Worm (Caenorhabditis elegans) whole organism, L2 larva: ENCODE measurements around the gene K07H8.11.

Experiments used
- Y55F3AM.14 ChIP-seq: fragments of 200-800 bp; sonication (Bioruptor generic); optimal IDR thresholded peaks from 2 replicates; lab custom pipeline; 2018; ENCODE audit warnings: mild to moderate bottlenecking, missing genetic modification characterization, missing compliant biosample characterization
- alr-1 ChIP-seq: fragments of 150-350 bp; optimal IDR thresholded peaks from 2 replicates; lab custom pipeline; 2014; ENCODE audit warnings: missing biosample characterization, missing genetic modification characterization
- aly-2 ChIP-seq: fragments of 150-350 bp; optimal IDR thresholded peaks from 2 replicates; lab custom pipeline; 2014; ENCODE audit warnings: missing biosample characterization, missing genetic modification characterization
- ama-1 ChIP-seq: fragments of 150-350 bp; optimal IDR thresholded peaks from 2 replicates; lab custom pipeline; 2018; ENCODE audit warnings: inconsistent platforms
- blmp-1 ChIP-seq: sonication (generic microtip); optimal IDR thresholded peaks from 2 replicates; lab custom pipeline; 2017; ENCODE audit warnings: missing genetic modification characterization, mild to moderate bottlenecking, missing compliant biosample characterization, antibody characterized with exemption, moderate library complexity; ENCODE audit not compliant: insufficient read depth
- ceh-82 ChIP-seq: fragments of 150-350 bp; optimal IDR thresholded peaks from 2 replicates; lab custom pipeline; 2014; ENCODE audit warnings: missing biosample characterization, missing genetic modification characterization
- crh-2 ChIP-seq: sonication (generic microtip); optimal IDR thresholded peaks from 2 replicates; lab custom pipeline; 2017; ENCODE audit warnings: missing biosample characterization, missing genetic modification characterization
- dmd-4 ChIP-seq: sonication (generic microtip); optimal IDR thresholded peaks from 2 replicates; lab custom pipeline; 2017; ENCODE audit warnings: missing biosample characterization, missing genetic modification characterization
- elt-3 ChIP-seq: sonication (generic microtip); optimal IDR thresholded peaks from 2 replicates; lab custom pipeline; 2017; ENCODE audit warnings: missing biosample characterization, missing genetic modification characterization
- fos-1 ChIP-seq: fragments of 150-350 bp; optimal IDR thresholded peaks from 2 replicates; lab custom pipeline; 2014; ENCODE audit warnings: missing biosample characterization, missing genetic modification characterization
- lin-13 ChIP-seq: fragments of 150-350 bp; optimal IDR thresholded peaks from 2 replicates; lab custom pipeline; 2014; ENCODE audit warnings: missing biosample characterization, missing genetic modification reagents, missing genetic modification characterization
- lin-39 ChIP-seq: fragments of 150-350 bp; optimal IDR thresholded peaks from 2 replicates; lab custom pipeline; 2014; ENCODE audit warnings: missing biosample characterization, missing genetic modification reagents, missing genetic modification characterization
- lsy-2 ChIP-seq, 2 experiments: fragments of 150-350 bp in 1 of 2; sonication (generic microtip) in 1 of 2; optimal IDR thresholded peaks; 2 replicates each; lab custom pipeline; 2014 to 2017; ENCODE audit warnings: missing biosample characterization in 2 of 2, missing genetic modification characterization in 2 of 2
- mab-5 ChIP-seq: fragments of 150-350 bp; optimal IDR thresholded peaks from 2 replicates; lab custom pipeline; 2014; ENCODE audit warnings: missing biosample characterization, missing genetic modification characterization
- mbf-1 ChIP-seq: sonication (generic microtip); optimal IDR thresholded peaks from 2 replicates; lab custom pipeline; 2017; ENCODE audit warnings: missing biosample characterization, missing genetic modification characterization
- nhr-10 ChIP-seq: sonication (generic microtip); optimal IDR thresholded peaks from 2 replicates; lab custom pipeline; 2017; ENCODE audit warnings: missing biosample characterization, missing genetic modification characterization
- nhr-11 ChIP-seq: fragments of 150-350 bp; optimal IDR thresholded peaks from 2 replicates; lab custom pipeline; 2014; ENCODE audit warnings: missing biosample characterization, missing genetic modification characterization
- nhr-129 ChIP-seq: fragments of 150-350 bp; optimal IDR thresholded peaks from 2 replicates; lab custom pipeline; 2014; ENCODE audit warnings: missing biosample characterization, missing genetic modification characterization
- nhr-237 ChIP-seq: fragments of 150-350 bp; optimal IDR thresholded peaks from 2 replicates; lab custom pipeline; 2014; ENCODE audit warnings: missing biosample characterization, missing genetic modification characterization
- nhr-6 ChIP-seq: fragments of 150-350 bp; optimal IDR thresholded peaks from 2 replicates; lab custom pipeline; 2014; ENCODE audit warnings: missing biosample characterization, missing genetic modification characterization
- nhr-77 ChIP-seq: fragments of 150-350 bp; optimal IDR thresholded peaks from 2 replicates; lab custom pipeline; 2014; ENCODE audit warnings: missing biosample characterization, missing genetic modification characterization
- peb-1 ChIP-seq: fragments of 150-350 bp; optimal IDR thresholded peaks from 2 replicates; lab custom pipeline; 2014; ENCODE audit warnings: missing biosample characterization, missing genetic modification characterization
- sem-4 ChIP-seq: fragments of 150-350 bp; optimal IDR thresholded peaks from 2 replicates; lab custom pipeline; 2014; ENCODE audit warnings: missing biosample characterization, missing genetic modification reagents, missing genetic modification characterization
- skn-1 ChIP-seq: sonication (generic microtip); optimal IDR thresholded peaks from 2 replicates; lab custom pipeline; 2017; ENCODE audit warnings: missing biosample characterization, missing genetic modification characterization
- snpc-4 ChIP-seq: fragments of 150-350 bp; optimal IDR thresholded peaks from 2 replicates; lab custom pipeline; 2014; ENCODE audit warnings: missing biosample characterization, missing genetic modification characterization
- unc-39 ChIP-seq: fragments of 150-350 bp; optimal IDR thresholded peaks from 2 replicates; lab custom pipeline; 2014; ENCODE audit warnings: missing biosample characterization, missing genetic modification characterization
- zag-1 ChIP-seq: fragments of 150-350 bp; optimal IDR thresholded peaks from 2 replicates; lab custom pipeline; 2014; ENCODE audit warnings: missing biosample characterization, missing genetic modification characterization
- ztf-1 ChIP-seq: fragments of 200-800 bp; sonication (Bioruptor generic); conservative IDR thresholded peaks from 2 replicates; pipeline ENCODE4 v1.3.6; 2022; ENCODE audit warnings: missing genetic modification characterization, missing compliant biosample characterization
- ztf-11 ChIP-seq: sonication (generic microtip); optimal IDR thresholded peaks from 2 replicates; lab custom pipeline; 2017; ENCODE audit warnings: missing biosample characterization, missing genetic modification characterization
- ztf-4 ChIP-seq: fragments of 150-350 bp; optimal IDR thresholded peaks from 2 replicates; lab custom pipeline; 2014; ENCODE audit warnings: missing biosample characterization, missing genetic modification characterization

K07H8.11 gene

DNA sequence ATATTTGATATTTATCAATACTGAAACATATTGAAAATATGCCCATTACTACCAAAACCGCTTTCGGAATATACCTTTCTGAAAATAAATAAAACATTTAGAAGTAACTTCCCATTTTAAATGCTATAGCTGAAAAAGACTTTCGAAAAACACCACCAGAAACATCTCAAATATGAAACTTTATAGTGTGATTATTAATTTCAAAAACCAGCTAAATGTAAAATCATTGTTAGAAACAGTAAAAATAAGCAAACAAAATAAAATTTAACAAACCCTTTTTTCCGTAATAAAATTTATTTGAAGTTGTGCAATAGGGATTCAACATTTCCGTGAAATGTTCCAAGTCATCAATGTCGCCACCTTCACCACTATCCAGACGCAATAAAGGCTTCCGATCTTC lies 7.1 kb downstream of the K07H8.11 start, which contains the start of the genes K07H8.5 and K07H8.8:
Gene K07H8.5 (plus strand): TSS at position 301 of the 400 bp plus-strand sequence.
Gene K07H8.8 (minus strand): TSS at position 389 of the 400 bp plus-strand sequence.
- TF ChIP-seq blmp-1 (tag; lab: Kevin White, UChicago) = no peak
- no peak for TF ChIP-seq nhr-11
- no peak for TF ChIP-seq ztf-11
- no peak for TF ChIP-seq alr-1 (tag; lab: Kevin White, UChicago)
- TF ChIP-seq ztf-4 (tag; lab: Kevin White, UChicago) = no peak
- no peak for TF ChIP-seq nhr-237 (tag; lab: Kevin White, UChicago)
- TF ChIP-seq sem-4 (tag; lab: Kevin White, UChicago) = no peak
- no peak for TF ChIP-seq elt-3 (tag; lab: Kevin White, UChicago)
- TF ChIP-seq lin-13 (GFP tag; lab: Kevin White, UChicago) = no peak
- TF ChIP-seq ztf-1 (GFP tag; lab: Robert Waterston, UW) = no peak
- no peak for TF ChIP-seq nhr-129 (tag; lab: Kevin White, UChicago)
- TF ChIP-seq zag-1 (tag; lab: Kevin White, UChicago) = no peak
- no peak for TF ChIP-seq skn-1 (tag; lab: Kevin White, UChicago)
- TF ChIP-seq nhr-6 (tag; lab: Kevin White, UChicago) = no peak

DNA sequence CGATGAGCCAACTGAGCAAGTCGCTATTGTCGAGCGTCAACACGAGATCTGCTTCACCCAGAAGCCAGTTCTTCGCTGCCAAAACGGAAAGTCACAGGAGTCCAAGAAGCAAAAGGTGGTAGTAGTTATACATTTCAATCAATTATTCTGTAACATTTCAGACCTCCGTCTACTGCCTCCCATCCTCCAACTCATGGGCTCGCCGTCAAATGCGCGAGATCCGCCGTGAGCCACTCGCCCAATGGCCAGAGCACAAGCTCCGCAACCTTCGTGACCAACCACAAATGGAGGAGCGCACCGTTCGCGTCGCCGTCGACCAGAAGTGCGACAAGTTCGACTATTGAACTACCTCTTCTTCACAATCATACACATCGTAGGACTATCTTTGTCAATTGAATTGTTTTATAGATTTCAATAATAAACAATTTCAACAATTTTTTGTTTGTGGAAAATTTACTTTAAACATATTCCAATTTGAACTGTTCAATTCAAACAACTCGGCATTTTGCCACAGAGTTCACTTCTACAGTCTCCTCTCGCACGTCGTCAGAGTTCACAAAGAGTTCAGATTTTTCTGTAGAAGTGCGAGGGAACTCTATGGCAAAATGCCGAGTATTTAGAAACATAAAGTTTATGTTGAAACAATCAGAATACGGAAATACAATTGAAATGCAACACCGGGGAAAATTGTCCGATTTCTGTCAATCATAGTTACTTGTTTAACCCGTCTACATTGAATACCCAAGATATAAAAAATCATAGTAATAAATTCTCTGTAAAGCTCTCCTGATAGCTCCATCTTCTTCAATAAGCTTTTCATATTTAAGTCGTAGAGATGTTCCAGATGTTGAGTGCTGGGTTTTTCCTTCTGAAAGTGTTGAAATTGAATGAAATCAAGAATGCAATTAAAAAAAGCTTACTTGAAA lies 8.8 kb downstream of the K07H8.11 start:
- no peak for TF ChIP-seq fos-1 (tag; lab: Kevin White, UChicago)
- TF ChIP-seq peb-1 (tag; lab: Kevin White, UChicago) = no peak
- no peak for TF ChIP-seq snpc-4 (tag; lab: Kevin White, UChicago)
- TF ChIP-seq blmp-1 (tag; lab: Kevin White, UChicago) = no peak
- TF ChIP-seq aly-2 (tag; lab: Kevin White, UChicago) = no peak
- TF ChIP-seq elt-3 (tag; lab: Kevin White, UChicago) = no peak
- no peak for TF ChIP-seq ztf-1 (GFP tag; lab: Robert Waterston, UW)
- TF ChIP-seq nhr-11 = no peak
- TF ChIP-seq sem-4 (tag; lab: Kevin White, UChicago) = no peak
- TF ChIP-seq ceh-82 (tag; lab: Kevin White, UChicago) = no peak
- TF ChIP-seq nhr-129 (tag; lab: Kevin White, UChicago) = no peak

DNA sequence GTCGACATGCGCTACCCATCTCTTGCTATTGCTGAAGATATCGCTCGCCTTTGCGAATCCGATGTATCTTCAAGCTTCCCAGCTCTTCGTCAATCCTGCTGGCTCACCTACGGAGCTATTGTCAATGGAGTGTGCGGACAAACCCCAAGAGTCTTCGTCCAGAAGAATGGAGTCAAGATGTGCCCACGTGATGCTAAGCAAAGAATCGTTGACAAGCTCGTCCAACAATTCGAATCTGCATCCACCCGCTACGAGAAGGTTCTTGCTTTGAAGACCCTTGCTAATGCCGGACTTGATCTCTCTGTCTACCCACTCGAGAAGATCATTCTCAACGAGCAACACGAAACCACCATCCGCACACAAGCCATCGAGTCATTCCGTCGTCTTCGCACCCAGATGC lies 12.5 kb downstream of the K07H8.11 start:
- no peak for TF ChIP-seq nhr-77 (tag; lab: Kevin White, UChicago)
- no peak for TF ChIP-seq crh-2 (tag; lab: Kevin White, UChicago)
- no peak for TF ChIP-seq mab-5
- no peak for TF ChIP-seq lin-13 (GFP tag; lab: Kevin White, UChicago)
- no peak for TF ChIP-seq sem-4 (tag; lab: Kevin White, UChicago)
- TF ChIP-seq skn-1 (tag; lab: Kevin White, UChicago) = no peak
- no peak for TF ChIP-seq nhr-129 (tag; lab: Kevin White, UChicago)
- TF ChIP-seq dmd-4 (tag; lab: Kevin White, UChicago) = no peak
- no peak for TF ChIP-seq ztf-11
- no peak for TF ChIP-seq mbf-1
- no peak for TF ChIP-seq unc-39
- TF ChIP-seq lsy-2 (tag; optimal IDR thresholded peaks at IDR 0.05; lab: Kevin White, UChicago) = no peak

DNA sequence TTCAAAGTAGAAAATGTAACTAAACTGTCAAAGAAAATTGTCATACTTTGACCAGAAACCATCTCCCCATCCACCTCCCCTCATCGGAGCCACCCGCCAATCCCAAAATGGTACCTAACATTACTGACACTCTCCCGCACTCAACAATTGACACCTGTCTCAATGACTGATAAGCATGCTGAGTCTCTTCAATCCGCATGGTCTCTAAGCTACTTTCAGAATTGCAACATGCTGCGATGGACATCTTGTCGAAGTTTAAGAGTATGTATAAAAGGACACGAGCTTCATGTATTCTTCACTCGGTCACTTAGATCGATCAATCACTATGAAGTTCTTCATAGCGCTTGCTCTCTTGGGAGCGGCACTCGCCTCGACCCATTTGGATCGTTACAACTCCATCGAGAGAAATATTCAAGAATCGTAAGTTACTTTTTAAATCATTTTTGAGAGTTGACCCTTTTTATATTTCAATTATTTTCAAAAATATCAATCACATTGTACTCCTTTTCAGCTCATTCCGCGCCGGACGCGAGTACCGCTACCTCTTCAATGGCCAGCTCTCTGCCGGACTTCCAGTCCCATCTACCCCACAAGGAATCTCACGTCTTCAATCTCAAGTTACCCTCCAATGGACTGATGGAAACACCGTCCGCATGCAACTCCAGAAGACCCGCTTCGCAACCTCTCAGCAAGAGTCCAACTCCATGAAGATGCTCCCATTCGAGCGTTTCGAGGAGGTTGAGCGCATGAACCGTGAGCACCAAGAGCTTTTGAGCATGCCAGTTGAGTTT lies 14.1 kb downstream of the K07H8.11 start, which contains the start of gene vit-6:
Gene vit-6 (plus strand): TSS at position 310 of the 791 bp plus-strand sequence.
- TF ChIP-seq Y55F3AM.14 (no peak), ztf-11 (no peak), ceh-82 (tag; lab: Kevin White, UChicago) (no peak)

DNA sequence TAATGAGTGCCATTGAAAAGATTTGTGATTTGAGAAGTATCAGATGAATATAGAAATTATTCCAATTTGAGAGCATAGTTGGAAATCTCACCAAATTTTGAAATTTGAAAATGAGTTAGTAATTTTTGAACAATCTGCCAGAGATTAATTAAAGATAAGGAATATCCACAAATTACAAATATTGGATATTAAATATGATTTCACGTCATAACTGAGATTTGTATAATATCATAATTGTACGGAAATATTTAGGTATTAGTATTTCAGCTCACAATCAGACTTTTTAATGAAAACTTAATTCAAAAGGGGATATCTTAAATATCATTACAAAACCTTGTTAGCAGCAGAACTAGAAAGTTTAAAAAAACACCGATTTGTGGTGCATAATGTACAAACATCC lies 15.2 kb downstream of the K07H8.11 start, which contains the start of gene K07H8.7:
Gene K07H8.7 (minus strand): TSS at position 101 of the 400 bp plus-strand sequence.
- TF ChIP-seq ama-1 (lab: Kevin White, UChicago) (no peak), ztf-1 (GFP tag; lab: Robert Waterston, UW) (no peak), nhr-10 (tag; lab: Kevin White, UChicago) (no peak), crh-2 (tag; lab: Kevin White, UChicago) (no peak), lin-39 (tag; lab: Kevin White, UChicago) (no peak), ztf-4 (tag; lab: Kevin White, UChicago) (no peak), snpc-4 (tag; lab: Kevin White, UChicago) (no peak)
